Fruit fly (Drosophila melanogaster) whole organism, embryonic: ENCODE results near the gene Doc2.
A peak's percentile ranks its signal among the peaks of the same experiment; 100 is the strongest.

Experiments
- Bgb ChIP-seq: fragments of 200-800 bp; sonication (Bioruptor generic); IDR thresholded peaks from 2 replicates; pipeline ENCODE4 v1.3.6; 2022; ENCODE audit warnings: missing biosample characterization, missing genetic modification characterization; ENCODE audit not compliant: partially characterized antibody
- CG10462 ChIP-seq: fragments of 200-800 bp; sonication (Bioruptor generic); optimal IDR thresholded peaks from 2 replicates; lab custom pipeline; 2016; ENCODE audit warnings: missing biosample characterization, missing genetic modification characterization
- CG10959 ChIP-seq: fragments of 200-800 bp; sonication (Bioruptor generic); IDR thresholded peaks from 2 replicates; pipeline ENCODE4 v1.3.6; 2022; ENCODE audit warnings: missing biosample characterization, missing genetic modification characterization
- CG10979 ChIP-seq: fragments of 200-800 bp; sonication (Bioruptor generic); optimal IDR thresholded peaks from 2 replicates; lab custom pipeline; 2018; ENCODE audit warnings: missing biosample characterization, mild to moderate bottlenecking, missing genetic modification characterization, moderate library complexity
- CG12219 ChIP-seq: fragments of 200-800 bp; sonication (Bioruptor generic); optimal IDR thresholded peaks from 3 replicates; lab custom pipeline; 2018; ENCODE audit warnings: missing biosample characterization, mild to moderate bottlenecking, missing genetic modification characterization
- CG14667 ChIP-seq: fragments of 200-800 bp; sonication (Bioruptor generic); IDR thresholded peaks from 2 replicates; pipeline ENCODE4 v1.3.6; 2022; ENCODE audit warnings: missing biosample characterization, missing genetic modification characterization
- CG15696 ChIP-seq: fragments of 200-800 bp; sonication (Bioruptor generic); optimal IDR thresholded peaks from 2 replicates; lab custom pipeline; 2019; ENCODE audit warnings: missing biosample characterization, mild to moderate bottlenecking, missing genetic modification characterization, moderate library complexity
- CG16779 ChIP-seq: fragments of 200-800 bp; sonication (Bioruptor generic); IDR thresholded peaks from 2 replicates; pipeline ENCODE4 v1.3.6; 2022; ENCODE audit warnings: missing biosample characterization, missing genetic modification characterization
- CG16815 ChIP-seq: fragments of 200-800 bp; sonication (Bioruptor generic); optimal IDR thresholded peaks from 3 replicates; lab custom pipeline; 2017; ENCODE audit warnings: missing biosample characterization, mild to moderate bottlenecking, missing genetic modification characterization
- CG17359 ChIP-seq: fragments of 200-800 bp; sonication (Bioruptor generic); optimal IDR thresholded peaks from 3 replicates; lab custom pipeline; 2018; ENCODE audit warnings: missing biosample characterization, mild to moderate bottlenecking, missing genetic modification characterization, moderate library complexity
- CG17361 ChIP-seq: fragments of 200-800 bp; sonication (Bioruptor generic); IDR thresholded peaks from 3 replicates; pipeline ENCODE4 v1.3.6; 2022; ENCODE audit warnings: missing biosample characterization, missing genetic modification characterization
- CG18599 ChIP-seq: fragments of 200-800 bp; sonication (Bioruptor generic); optimal IDR thresholded peaks from 3 replicates; lab custom pipeline; 2017; ENCODE audit warnings: missing biosample characterization, missing genetic modification characterization, mild to moderate bottlenecking, moderate library complexity, missing genetic modification reagents
- CG18619 ChIP-seq: fragments of 200-800 bp; sonication (Bioruptor generic); optimal IDR thresholded peaks from 3 replicates; lab custom pipeline; 2017; ENCODE audit warnings: missing biosample characterization, mild to moderate bottlenecking, missing genetic modification characterization
- CG2202 ChIP-seq: fragments of 200-800 bp; sonication (Bioruptor generic); optimal IDR thresholded peaks from 2 replicates; lab custom pipeline; 2018; ENCODE audit warnings: missing biosample characterization, mild to moderate bottlenecking, missing genetic modification characterization
- CG30403 ChIP-seq: fragments of 200-800 bp; sonication (Bioruptor generic); optimal IDR thresholded peaks from 3 replicates; lab custom pipeline; 2016; ENCODE audit warnings: missing biosample characterization, missing genetic modification characterization
- CG3847 ChIP-seq: fragments of 200-800 bp; sonication (Bioruptor generic); IDR thresholded peaks from 2 replicates; pipeline ENCODE4 v1.3.6; 2022; ENCODE audit warnings: missing biosample characterization, missing genetic modification characterization
- CG42726 ChIP-seq: fragments of 200-800 bp; sonication (Bioruptor generic); IDR thresholded peaks from 2 replicates; pipeline ENCODE4 v1.3.6; 2022; ENCODE audit warnings: missing biosample characterization, missing genetic modification characterization; ENCODE audit not compliant: partially characterized antibody
- CG4360 ChIP-seq: fragments of 200-800 bp; sonication (Bioruptor generic); IDR thresholded peaks from 2 replicates; pipeline ENCODE4 v1.3.6; 2022; ENCODE audit warnings: missing biosample characterization, missing genetic modification characterization
- CG4707 ChIP-seq: fragments of 200-800 bp; sonication (Bioruptor generic); optimal IDR thresholded peaks from 2 replicates; lab custom pipeline; 2018; ENCODE audit warnings: missing biosample characterization, mild to moderate bottlenecking, missing genetic modification characterization, moderate library complexity
- CG5953 ChIP-seq: fragments of 200-800 bp; sonication (Bioruptor generic); IDR thresholded peaks from 2 replicates; pipeline ENCODE4 v1.3.6; 2022; ENCODE audit warnings: missing biosample characterization, missing genetic modification characterization
- CG6272 ChIP-seq: fragments of 200-800 bp; sonication (Bioruptor generic); IDR thresholded peaks from 2 replicates; pipeline ENCODE4 v1.3.6; 2022; ENCODE audit warnings: missing biosample characterization, missing genetic modification characterization
- CG7556 ChIP-seq: fragments of 200-800 bp; sonication (Bioruptor generic); optimal IDR thresholded peaks from 2 replicates; lab custom pipeline; 2017; ENCODE audit warnings: missing biosample characterization, mild to moderate bottlenecking, missing genetic modification characterization
- CG8924 ChIP-seq: fragments of 200-800 bp; optimal IDR thresholded peaks from 3 replicates; lab custom pipeline; 2019; ENCODE audit warnings: missing biosample characterization, mild to moderate bottlenecking, missing genetic modification characterization, moderate library complexity
- Drgx ChIP-seq: fragments of 200-800 bp; sonication (Bioruptor generic); IDR thresholded peaks from 2 replicates; pipeline ENCODE4 v1.3.6; 2022; ENCODE audit warnings: missing biosample characterization, missing genetic modification characterization
- Elba2 ChIP-seq: fragments of 200-800 bp; sonication (Bioruptor generic); optimal IDR thresholded peaks from 3 replicates; lab custom pipeline; 2016; ENCODE audit warnings: missing biosample characterization, missing genetic modification characterization
- HLH4C ChIP-seq: fragments of 200-800 bp; sonication (Bioruptor generic); IDR thresholded peaks from 3 replicates; pipeline ENCODE4 v1.3.6; 2022; ENCODE audit warnings: missing biosample characterization, missing genetic modification characterization; ENCODE audit not compliant: partially characterized antibody
- Hsf ChIP-seq: fragments of 200-800 bp; sonication (Bioruptor generic); optimal IDR thresholded peaks from 3 replicates; lab custom pipeline; 2016; ENCODE audit warnings: missing biosample characterization, missing genetic modification characterization
- Lpt ChIP-seq: fragments of >200 bp; optimal IDR thresholded peaks from 2 replicates; lab custom pipeline; 2018; ENCODE audit warnings: missing biosample characterization, missing genetic modification characterization
- MESR4 ChIP-seq: fragments of 200-800 bp; sonication (Bioruptor generic); optimal IDR thresholded peaks from 2 replicates; lab custom pipeline; 2018; ENCODE audit warnings: missing biosample characterization, mild to moderate bottlenecking, missing genetic modification characterization, moderate library complexity
- Max ChIP-seq: fragments of 200-800 bp; sonication (Bioruptor generic); optimal IDR thresholded peaks from 2 replicates; lab custom pipeline; 2016; ENCODE audit warnings: missing biosample characterization, mild to moderate bottlenecking, missing genetic modification characterization
- Opbp ChIP-seq: fragments of 200-800 bp; sonication (Bioruptor generic); IDR thresholded peaks from 3 replicates; pipeline ENCODE4 v1.3.6; 2022; ENCODE audit warnings: missing biosample characterization, missing genetic modification characterization; ENCODE audit not compliant: partially characterized antibody
- Rx ChIP-seq: fragments of 200-800 bp; sonication (Bioruptor generic); IDR thresholded peaks from 2 replicates; pipeline ENCODE4 v1.3.6; 2022; ENCODE audit warnings: missing biosample characterization, missing genetic modification characterization
- al ChIP-seq: fragments of 200-800 bp; sonication (Bioruptor generic); IDR thresholded peaks from 2 replicates; pipeline ENCODE4 v1.3.6; 2022; ENCODE audit warnings: missing biosample characterization, missing genetic modification characterization
- az2 ChIP-seq: fragments of 200-800 bp; sonication (Bioruptor generic); optimal IDR thresholded peaks from 3 replicates; lab custom pipeline; 2016; ENCODE audit warnings: missing biosample characterization, missing genetic modification characterization
- chinmo ChIP-seq: fragments of 200-800 bp; sonication (Bioruptor generic); IDR thresholded peaks from 4 replicates; pipeline ENCODE4 v1.3.6; 2022; ENCODE audit warnings: missing biosample characterization, missing genetic modification characterization; ENCODE audit not compliant: partially characterized antibody
- ci ChIP-seq: fragments of 200-800 bp; sonication (Bioruptor generic); IDR thresholded peaks from 3 replicates; pipeline ENCODE4 v1.3.6; 2022; ENCODE audit warnings: missing biosample characterization, missing genetic modification characterization
- dysf ChIP-seq: fragments of 200-800 bp; sonication (Bioruptor generic); IDR thresholded peaks from 3 replicates; pipeline ENCODE4 v1.3.6; 2022; ENCODE audit warnings: missing biosample characterization, missing genetic modification characterization
- fu2 ChIP-seq: fragments of 200-800 bp; sonication (Bioruptor generic); optimal IDR thresholded peaks from 2 replicates; lab custom pipeline; 2016; ENCODE audit warnings: missing biosample characterization, missing genetic modification characterization
- gro ChIP-seq: fragments of 200-800 bp; sonication (Bioruptor generic); optimal IDR thresholded peaks from 2 replicates; lab custom pipeline; 2016; ENCODE audit warnings: missing biosample characterization, missing genetic modification characterization
- insv ChIP-seq, 2 experiments: fragments of 200-800 bp; sonication (Bioruptor generic); optimal IDR thresholded peaks; 3 replicates each; lab custom pipeline; 2016 to 2018; ENCODE audit warnings: missing biosample characterization in 2 of 2, missing genetic modification characterization in 2 of 2
- maf-S ChIP-seq: fragments of 200-800 bp; sonication (Bioruptor generic); optimal IDR thresholded peaks from 2 replicates; lab custom pipeline; 2016; ENCODE audit warnings: missing biosample characterization, missing genetic modification characterization
- mirr ChIP-seq: fragments of 200-800 bp; sonication (Bioruptor generic); optimal IDR thresholded peaks from 3 replicates; lab custom pipeline; 2018; ENCODE audit warnings: missing biosample characterization, mild to moderate bottlenecking, missing genetic modification characterization
- odd ChIP-seq: fragments of 200-800 bp; sonication (Bioruptor generic); optimal IDR thresholded peaks from 2 replicates; lab custom pipeline; 2017; ENCODE audit warnings: missing biosample characterization, mild to moderate bottlenecking, missing genetic modification characterization
- psq ChIP-seq: fragments of 200-800 bp; sonication (Bioruptor generic); optimal IDR thresholded peaks from 2 replicates; lab custom pipeline; 2017; ENCODE audit warnings: missing biosample characterization, missing genetic modification characterization
- shn ChIP-seq: fragments of 200-800 bp; sonication (Bioruptor generic); optimal IDR thresholded peaks from 3 replicates; lab custom pipeline; 2016; ENCODE audit warnings: missing biosample characterization, missing genetic modification characterization
- sim ChIP-seq: fragments of 200-800 bp; sonication (Bioruptor generic); IDR thresholded peaks from 2 replicates; pipeline ENCODE4 v1.3.6; 2022; ENCODE audit warnings: missing biosample characterization, missing genetic modification characterization
- sr ChIP-seq: fragments of 200-800 bp; sonication (Bioruptor generic); IDR thresholded peaks from 3 replicates; pipeline ENCODE4 v1.3.6; 2022; ENCODE audit warnings: missing biosample characterization, missing genetic modification characterization
- toy ChIP-seq: fragments of 200-800 bp; sonication (Bioruptor generic); IDR thresholded peaks from 2 replicates; pipeline ENCODE4 v1.3.6; 2022; ENCODE audit warnings: missing biosample characterization, missing genetic modification characterization
- z ChIP-seq: fragments of 200-800 bp; sonication (Bioruptor generic); IDR thresholded peaks from 3 replicates; pipeline ENCODE4 v1.3.6; 2022; ENCODE audit warnings: missing biosample characterization, missing genetic modification characterization
- zf30C ChIP-seq: fragments of 200-800 bp; sonication (Bioruptor generic); optimal IDR thresholded peaks from 3 replicates; lab custom pipeline; 2018; ENCODE audit warnings: missing biosample characterization, mild to moderate bottlenecking, missing genetic modification characterization

Doc2 gene

DNA sequence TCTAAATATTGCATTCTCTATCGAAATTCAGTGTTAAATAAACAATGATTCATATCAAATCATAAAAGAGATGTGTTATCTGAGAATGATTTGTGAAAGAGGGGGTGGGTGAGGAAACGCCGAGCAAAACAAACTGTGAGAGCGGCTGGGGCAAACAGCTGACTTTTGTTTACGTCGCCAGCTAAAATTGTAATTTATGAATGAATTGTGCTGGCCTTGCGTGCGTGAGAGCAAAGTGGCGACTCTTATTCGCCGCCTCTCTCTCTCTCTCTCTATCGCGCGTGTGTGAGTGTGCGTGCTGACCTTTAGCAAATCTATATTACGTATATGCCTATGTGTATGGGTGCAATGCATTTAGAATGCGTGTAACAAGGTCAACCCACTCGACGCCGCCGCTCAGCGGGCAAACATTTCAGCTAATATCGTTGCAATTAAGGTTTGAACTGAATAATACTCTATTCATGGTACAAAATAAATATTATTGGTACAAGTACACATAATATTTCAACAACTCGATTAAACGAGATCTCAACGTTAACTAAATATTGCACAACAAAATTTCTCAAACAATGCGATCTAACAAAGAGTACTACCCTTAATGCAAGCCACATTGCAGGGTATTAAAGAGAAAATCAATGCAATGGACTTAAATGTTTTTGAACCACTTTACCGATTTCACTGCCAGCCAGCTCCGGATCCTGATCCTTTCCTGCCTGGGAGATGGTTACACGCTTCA lies 40.2 kb downstream of the Doc2 start (continued):
- no peak for TF ChIP-seq Bgb (GFP tag; lab: Robert Waterston, UW)
- no peak for TF ChIP-seq z (GFP tag; lab: Robert Waterston, UW)
- peak; percentile 63 for TF ChIP-seq ci
- TF ChIP-seq chinmo (GFP tag; lab: Robert Waterston, UW): peak; percentile 99
- TF ChIP-seq CG3847: no peak
- no peak for TF ChIP-seq Opbp
- no peak for TF ChIP-seq CG42726 (GFP tag; lab: Robert Waterston, UW)
- TF ChIP-seq gro: no peak
- no peak for TF ChIP-seq CG2202 (tag; lab: Kevin White, UChicago)
- TF ChIP-seq fu2 (GFP tag; lab: Kevin White, UChicago): no peak
- TF ChIP-seq CG10979: no peak
- TF ChIP-seq az2: peak; percentile 40
- no peak for TF ChIP-seq insv (GFP tag; optimal IDR thresholded peaks at IDR 0.05; lab: Kevin White, UChicago)
- no peak for TF ChIP-seq CG6272 (GFP tag; lab: Robert Waterston, UW)
- TF ChIP-seq CG7556 (GFP tag; lab: Kevin White, UChicago): no peak
- TF ChIP-seq CG18599 (GFP tag; lab: Kevin White, UChicago): no peak
- no peak for TF ChIP-seq Lpt
- TF ChIP-seq Hsf (GFP tag; lab: Kevin White, UChicago): no peak
- no peak for TF ChIP-seq zf30C
- TF ChIP-seq CG17361 (GFP tag; lab: Robert Waterston, UW): no peak; the same call in 2 of the 3 replicates
- no peak for TF ChIP-seq mirr (GFP tag; lab: Kevin White, UChicago)
- TF ChIP-seq CG8924 (tag; lab: Kevin White, UChicago): no peak
- no peak for TF ChIP-seq CG4360 (GFP tag; lab: Robert Waterston, UW)
- TF ChIP-seq al (GFP tag; lab: Robert Waterston, UW): no peak
- 0 out of 2 replicates have a peak, but pooled peaks have one; percentile 24 for TF ChIP-seq CG5953 (GFP tag; lab: Robert Waterston, UW)
- TF ChIP-seq CG14667 (GFP tag; lab: Robert Waterston, UW): no peak
- peak; percentile 13 for TF ChIP-seq Max (GFP tag; lab: Kevin White, UChicago)
- TF ChIP-seq CG15696: no peak
- TF ChIP-seq CG30403 (GFP tag; lab: Kevin White, UChicago): peak; percentile 10
- TF ChIP-seq CG4707 (GFP tag; lab: Kevin White, UChicago): no peak
- TF ChIP-seq CG10959 (GFP tag; lab: Robert Waterston, UW): no peak
- no peak for TF ChIP-seq shn
- no peak for TF ChIP-seq dysf
- no peak for TF ChIP-seq CG10462
- no peak for TF ChIP-seq CG16779 (GFP tag; lab: Robert Waterston, UW)
- TF ChIP-seq sim (GFP tag; lab: Robert Waterston, UW): no peak
- no peak for TF ChIP-seq MESR4 (GFP tag; lab: Kevin White, UChicago)
- no peak for TF ChIP-seq CG12219
- TF ChIP-seq CG17359 (tag; lab: Kevin White, UChicago): peak; percentile 52
- peak; percentile 73 for TF ChIP-seq Drgx (GFP tag; lab: Robert Waterston, UW)
- TF ChIP-seq Rx (GFP tag; lab: Robert Waterston, UW): no peak
- no peak for TF ChIP-seq odd (GFP tag; lab: Kevin White, UChicago)
- TF ChIP-seq Elba2 (GFP tag; lab: Kevin White, UChicago): peak; percentile 72
- no peak for TF ChIP-seq CG18619 (GFP tag; lab: Kevin White, UChicago)
- no peak for TF ChIP-seq maf-S (GFP tag; lab: Kevin White, UChicago)
- TF ChIP-seq toy: no peak
- no peak for TF ChIP-seq HLH4C (GFP tag; lab: Robert Waterston, UW)
- TF ChIP-seq CG16815: no peak
- TF ChIP-seq psq (GFP tag; lab: Kevin White, UChicago): peak; percentile 16
- no peak for TF ChIP-seq sr
